Worm (Caenorhabditis elegans): ENCODE data around the gene F46C3.2.

DNA sequence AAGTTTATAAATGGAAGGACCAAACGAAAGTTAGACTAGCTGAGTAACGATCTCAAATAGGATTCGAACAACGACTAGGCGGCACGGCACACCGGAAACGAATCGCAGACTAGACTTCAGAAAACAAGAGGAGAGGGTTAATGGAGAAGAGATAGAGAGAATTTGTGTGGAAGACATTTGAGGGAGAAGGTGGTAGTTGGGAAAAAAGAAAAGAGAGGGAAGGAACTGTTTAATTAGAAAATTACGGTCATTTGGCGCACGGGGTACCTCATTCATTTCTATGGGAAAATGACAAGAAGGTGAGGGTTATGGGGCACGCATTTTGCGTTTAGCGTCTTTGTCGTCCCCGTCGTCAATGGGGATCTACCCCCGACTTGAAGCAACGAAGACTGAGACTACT lies 35.7 kb upstream of the F46C3.2 start, which contains the start of gene F48C5.2:
- TF ChIP-seq ces-1 (GFP tag; optimal IDR thresholded peaks at IDR 0.05) (no peak), pha-4 (tag; optimal IDR thresholded peaks at IDR 0.05) (no peak), snpc-4 (tag; optimal IDR thresholded peaks at IDR 0.05) (no peak), nhr-12 (tag; optimal IDR thresholded peaks at IDR 0.05) (no peak), ceh-83 (GFP tag; optimal IDR thresholded peaks at IDR 0.05) (no peak), mab-5 (tag; optimal IDR thresholded peaks at IDR 0.05) (no peak)

Measured in whole organism, mixed stage, embryonic.